Fruit fly (Drosophila melanogaster) whole organism, pupa: ENCODE data around the gene Sec16.
A peak's percentile ranks its signal among the peaks of the same experiment; 100 is the strongest.

Source experiments
- CG10348 ChIP-seq: fragments of 200-800 bp; sonication (Bioruptor generic); IDR thresholded peaks from 2 replicates; pipeline ENCODE4 v1.3.6; 2022; ENCODE audit warnings: missing biosample characterization, missing genetic modification characterization
- CG12605 ChIP-seq: fragments of 200-800 bp; sonication (Bioruptor generic); IDR thresholded peaks from 2 replicates; pipeline ENCODE4 v1.3.6; 2022; ENCODE audit warnings: missing biosample characterization, missing genetic modification characterization
- CG13204 ChIP-seq: fragments of 200-800 bp; sonication (Bioruptor generic); optimal IDR thresholded peaks from 2 replicates; lab custom pipeline; 2018; ENCODE audit warnings: missing biosample characterization, mild to moderate bottlenecking, missing genetic modification characterization, moderate library complexity
- CG14655 ChIP-seq: fragments of 200-800 bp; sonication (Bioruptor generic); optimal IDR thresholded peaks from 3 replicates; lab custom pipeline; 2017; ENCODE audit warnings: mild to moderate bottlenecking, missing biosample characterization, missing genetic modification reagents, missing genetic modification characterization
- CG15710 ChIP-seq: fragments of 200-800 bp; sonication (Bioruptor generic); optimal IDR thresholded peaks from 2 replicates; lab custom pipeline; 2018; ENCODE audit warnings: missing biosample characterization, mild to moderate bottlenecking, missing genetic modification characterization, moderate library complexity
- CG17806 ChIP-seq: fragments of 200-800 bp; sonication (Bioruptor generic); optimal IDR thresholded peaks from 2 replicates; lab custom pipeline; 2018; ENCODE audit warnings: missing biosample characterization, mild to moderate bottlenecking, missing genetic modification characterization, moderate library complexity
- CG32121 ChIP-seq: fragments of 200-800 bp; sonication (Bioruptor generic); IDR thresholded peaks from 2 replicates; pipeline ENCODE4 v1.3.6; 2022; ENCODE audit warnings: missing biosample characterization, missing genetic modification characterization
- CG34367 ChIP-seq: fragments of 200-800 bp; sonication (Bioruptor generic); optimal IDR thresholded peaks from 2 replicates; lab custom pipeline; 2018; ENCODE audit warnings: missing biosample characterization, mild to moderate bottlenecking, missing genetic modification characterization
- CG4496 ChIP-seq: fragments of 200-800 bp; sonication (Bioruptor generic); IDR thresholded peaks from 3 replicates; pipeline ENCODE4 v1.3.6; 2022; ENCODE audit warnings: missing biosample characterization, missing genetic modification characterization
- CG8159 ChIP-seq: fragments of 200-800 bp; sonication (Bioruptor generic); optimal IDR thresholded peaks from 3 replicates; lab custom pipeline; 2018; ENCODE audit warnings: missing biosample characterization, mild to moderate bottlenecking, missing genetic modification characterization, moderate library complexity
- CG8301 ChIP-seq: fragments of 200-800 bp; sonication (Bioruptor generic); optimal IDR thresholded peaks from 2 replicates; lab custom pipeline; 2018; ENCODE audit warnings: missing biosample characterization, mild to moderate bottlenecking, missing genetic modification characterization
- CG9948 ChIP-seq: fragments of 200-800 bp; sonication (Bioruptor generic); optimal IDR thresholded peaks from 2 replicates; lab custom pipeline; 2018; ENCODE audit warnings: missing biosample characterization, mild to moderate bottlenecking, missing genetic modification characterization, moderate library complexity
- D1 ChIP-seq: fragments of 200-800 bp; sonication (Bioruptor generic); optimal IDR thresholded peaks from 2 replicates; lab custom pipeline; 2018; ENCODE audit warnings: missing biosample characterization, mild to moderate bottlenecking, missing genetic modification characterization, moderate library complexity
- EcR ChIP-seq: fragments of 200-800 bp; sonication (Bioruptor generic); optimal IDR thresholded peaks from 3 replicates; lab custom pipeline; 2019; ENCODE audit warnings: missing biosample characterization, missing genetic modification characterization, mild to moderate bottlenecking, moderate library complexity, missing genetic modification reagents
- Ets98B ChIP-seq: fragments of 200-800 bp; sonication (Bioruptor generic); IDR thresholded peaks from 2 replicates; pipeline ENCODE4 v1.3.6; 2022; ENCODE audit warnings: missing biosample characterization, missing genetic modification characterization
- Pif1A ChIP-seq: fragments of 200-800 bp; sonication (Bioruptor generic); optimal IDR thresholded peaks from 3 replicates; lab custom pipeline; 2016; ENCODE audit warnings: missing biosample characterization, missing genetic modification characterization
- Pif1B ChIP-seq: fragments of 200-800 bp; sonication (Bioruptor generic); optimal IDR thresholded peaks from 3 replicates; lab custom pipeline; 2016; ENCODE audit warnings: missing biosample characterization, missing genetic modification characterization
- Snoo ChIP-seq: fragments of 200-800 bp; sonication (Bioruptor generic); optimal IDR thresholded peaks from 3 replicates; lab custom pipeline; 2017; ENCODE audit warnings: missing biosample characterization, mild to moderate bottlenecking, missing genetic modification characterization, inconsistent platforms
- fd96Ca ChIP-seq: fragments of 200-800 bp; sonication (Bioruptor generic); IDR thresholded peaks from 3 replicates; pipeline ENCODE4 v1.3.6; 2022; ENCODE audit warnings: missing biosample characterization, missing genetic modification characterization
- gl ChIP-seq: fragments of 200-800 bp; sonication (Bioruptor generic); optimal IDR thresholded peaks from 2 replicates; lab custom pipeline; 2018; ENCODE audit warnings: missing biosample characterization, mild to moderate bottlenecking, missing genetic modification characterization
- rn ChIP-seq: fragments of 200-800 bp; sonication (Bioruptor generic); IDR thresholded peaks from 2 replicates; pipeline ENCODE4 v1.3.6; 2022; ENCODE audit warnings: missing biosample characterization, missing genetic modification characterization

The Sec16 gene

dm6 chrX:12568292-12568923 is 27.4 kb upstream of the Sec16 start, which contains the start of gene hwt:
TSS of gene hwt (minus strand) at chrX:12568452.
- TF ChIP-seq Snoo (no peak), CG8159 (no peak), CG34367 (tag; lab: Kevin White, UChicago) (no peak), Pif1A (no peak), EcR (GFP tag; lab: Kevin White, UChicago) (no peak), CG17806 (tag; lab: Kevin White, UChicago) (no peak), CG10348 (GFP tag; lab: Robert Waterston, UW) (no peak), gl (tag; lab: Kevin White, UChicago) (no peak), CG32121 (GFP tag; lab: Robert Waterston, UW) (no peak), Ets98B (GFP tag; lab: Robert Waterston, UW) (no peak)

dm6 chrX:12574666-12575202 is 21.1 kb upstream of the Sec16 start:
- TF ChIP-seq EcR (GFP tag; lab: Kevin White, UChicago) (peak; percentile 85), CG12605 (peak; percentile 96), Snoo (peak; percentile 78), D1 (peak; percentile 61), gl (tag; lab: Kevin White, UChicago) (peak; percentile 98), rn (GFP tag; lab: Robert Waterston, UW) (peak; percentile 76), CG10348 (GFP tag; lab: Robert Waterston, UW) (no peak), CG17806 (tag; lab: Kevin White, UChicago) (peak; percentile 82), CG15710 (tag; lab: Kevin White, UChicago) (peak; percentile 88), CG9948 (tag; lab: Kevin White, UChicago) (peak; percentile 82), CG8159 (peak; percentile 85), Pif1B (GFP tag; lab: Kevin White, UChicago) (peak; percentile 92), CG14655 (GFP tag; lab: Kevin White, UChicago) (peak; percentile 87), CG32121 (GFP tag; lab: Robert Waterston, UW) (peak; percentile 91), Pif1A (peak; percentile 89), fd96Ca (GFP tag; lab: Robert Waterston, UW) (peak; percentile 91), CG13204 (peak; percentile 95), CG34367 (tag; lab: Kevin White, UChicago) (peak; percentile 93), CG4496 (GFP tag; lab: Robert Waterston, UW) (peak; percentile 95), Ets98B (GFP tag; lab: Robert Waterston, UW) (peak; percentile 91), CG8301 (tag; lab: Kevin White, UChicago) (peak; percentile 81)

- TF ChIP-seq Snoo (no peak), CG9948 (tag; lab: Kevin White, UChicago) (peak; percentile 40), Ets98B (GFP tag; lab: Robert Waterston, UW) (peak; percentile 7; the same call in 1 of the 2 replicates), CG12605 (no peak), Pif1A (no peak), Pif1B (GFP tag; lab: Kevin White, UChicago) (no peak), CG8301 (tag; lab: Kevin White, UChicago) (peak; percentile 14), EcR (GFP tag; lab: Kevin White, UChicago) (no peak), CG4496 (GFP tag; lab: Robert Waterston, UW) (no peak), rn (GFP tag; lab: Robert Waterston, UW) (no peak), gl (tag; lab: Kevin White, UChicago) (no peak), CG17806 (tag; lab: Kevin White, UChicago) (peak; percentile 3), CG14655 (GFP tag; lab: Kevin White, UChicago) (no peak), CG10348 (GFP tag; lab: Robert Waterston, UW) (no peak), CG13204 (no peak), fd96Ca (GFP tag; lab: Robert Waterston, UW) (peak; percentile 45; the same call in 1 of the 3 replicates), CG34367 (tag; lab: Kevin White, UChicago) (no peak), CG15710 (tag; lab: Kevin White, UChicago) (no peak), CG32121 (GFP tag; lab: Robert Waterston, UW) (no peak), CG8159 (peak; percentile 39), D1 (no peak)
- TF ChIP-seq, all 21 proteins: peak for 6
These were observed 20.5 kb upstream of the Sec16 start for dm6 chrX:12575292-12575826.

dm6 chrX:12575827-12576408 is 19.9 kb upstream of the Sec16 start:
- TF ChIP-seq Snoo (peak; percentile 69), CG17806 (tag; lab: Kevin White, UChicago) (peak; percentile 86), CG9948 (tag; lab: Kevin White, UChicago) (peak; percentile 92), CG14655 (GFP tag; lab: Kevin White, UChicago) (peak; percentile 96), EcR (GFP tag; lab: Kevin White, UChicago) (peak; percentile 12), fd96Ca (GFP tag; lab: Robert Waterston, UW) (peak; percentile 85), CG12605 (peak; percentile 61; the same call in 1 of the 2 replicates), gl (tag; lab: Kevin White, UChicago) (peak; percentile 39), CG34367 (tag; lab: Kevin White, UChicago) (peak; percentile 86), CG13204 (peak; percentile 62), rn (GFP tag; lab: Robert Waterston, UW) (peak; percentile 72; the same call in 1 of the 2 replicates), CG8301 (tag; lab: Kevin White, UChicago) (peak; percentile 93), CG4496 (GFP tag; lab: Robert Waterston, UW) (peak; percentile 91), Pif1A (peak; percentile 92), D1 (peak; percentile 79), Pif1B (GFP tag; lab: Kevin White, UChicago) (peak; percentile 87), CG15710 (tag; lab: Kevin White, UChicago) (peak; percentile 82), CG10348 (GFP tag; lab: Robert Waterston, UW) (peak; percentile 41; the same call in 1 of the 2 replicates), CG32121 (GFP tag; lab: Robert Waterston, UW) (peak; percentile 87), Ets98B (GFP tag; lab: Robert Waterston, UW) (peak; percentile 77), CG8159 (peak; percentile 88)
